Worm (Caenorhabditis elegans) whole organism, early embryonic: ENCODE results near the gene F16B4.6.

Experiments used
- B0310.2 ChIP-seq: sonication (generic microtip); optimal IDR thresholded peaks from 2 replicates; lab custom pipeline; 2016; ENCODE audit warnings: mild to moderate bottlenecking, missing genetic modification characterization, missing compliant biosample characterization
- aly-1 ChIP-seq: sonication (generic microtip); optimal IDR thresholded peaks from 2 replicates; lab custom pipeline; 2016; ENCODE audit warnings: missing genetic modification characterization, missing compliant biosample characterization
- ama-1 ChIP-seq: fragments of 150-350 bp; optimal IDR thresholded peaks from 2 replicates; lab custom pipeline; 2014
- ceh-36 ChIP-seq: sonication (generic microtip); optimal IDR thresholded peaks from 2 replicates; lab custom pipeline; 2016; ENCODE audit warnings: missing genetic modification characterization, inconsistent platforms, missing compliant biosample characterization
- ets-7 ChIP-seq: sonication (generic microtip); optimal IDR thresholded peaks from 2 replicates; lab custom pipeline; 2016; ENCODE audit warnings: missing genotype, missing genetic modification characterization, missing compliant biosample characterization
- flt-1 ChIP-seq: fragments of 200-800 bp; sonication (Bioruptor generic); IDR thresholded peaks from 2 replicates; pipeline ENCODE4 v1.3.6; 2022; ENCODE audit warnings: missing genetic modification characterization, missing compliant biosample characterization
- hmbx-1 ChIP-seq: sonication (generic microtip); optimal IDR thresholded peaks from 2 replicates; lab custom pipeline; 2016; ENCODE audit warnings: mild to moderate bottlenecking, missing genetic modification characterization, missing compliant biosample characterization
- hmg-4 ChIP-seq: fragments of 200-800 bp; sonication (Bioruptor generic); optimal IDR thresholded peaks from 2 replicates; lab custom pipeline; 2018; ENCODE audit warnings: mild to moderate bottlenecking, missing genetic modification characterization, missing compliant biosample characterization
- hnd-1 ChIP-seq: sonication (generic microtip); optimal IDR thresholded peaks from 2 replicates; lab custom pipeline; 2016; ENCODE audit warnings: missing genetic modification characterization, missing compliant biosample characterization
- pes-1 ChIP-seq: fragments of 200-800 bp; sonication (Bioruptor generic); IDR thresholded peaks from 2 replicates; pipeline ENCODE4 v1.3.6; 2022; ENCODE audit warnings: missing genetic modification reagents, missing genetic modification characterization, missing compliant biosample characterization
- scrt-1 ChIP-seq: fragments of 200-800 bp; sonication (Bioruptor generic); IDR thresholded peaks from 2 replicates; pipeline ENCODE4 v1.3.6; 2022; ENCODE audit warnings: missing genetic modification characterization, missing compliant biosample characterization
- sea-1 ChIP-seq: fragments of 200-800 bp; sonication (Bioruptor generic); conservative IDR thresholded peaks from 2 replicates; pipeline ENCODE4 v1.3.6; 2022; ENCODE audit warnings: missing genetic modification characterization, missing compliant biosample characterization
- tbx-37 ChIP-seq: fragments of 200-800 bp; sonication (Bioruptor generic); conservative IDR thresholded peaks from 2 replicates; pipeline ENCODE4 v1.3.6; 2022; ENCODE audit warnings: missing genetic modification reagents, missing genetic modification characterization, missing compliant biosample characterization

DNA sequence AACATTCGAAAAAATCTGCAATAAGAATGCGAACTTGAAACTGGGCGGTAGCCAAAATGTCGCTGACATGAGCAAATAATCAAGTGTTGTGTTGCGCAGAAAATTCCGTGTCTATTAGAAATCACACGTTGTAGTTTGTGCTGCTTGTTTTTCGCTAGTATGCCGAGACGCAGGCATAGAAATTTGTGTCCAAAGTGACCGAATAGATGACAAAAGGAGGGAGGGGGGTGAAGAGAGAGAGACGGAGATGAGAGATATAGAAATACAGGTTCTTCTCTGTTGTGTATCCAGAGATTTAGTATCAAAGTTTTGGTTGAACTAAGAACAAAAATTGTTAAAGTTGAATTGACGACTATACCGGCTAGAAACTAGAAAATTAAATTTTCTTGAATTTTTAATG is 40.3 kb downstream of the F16B4.6 start:
- TF ChIP-seq B0310.2 (tag; lab: Kevin White, UChicago): no peak
- no peak for TF ChIP-seq pes-1 (GFP tag; lab: Robert Waterston, UW)
- no peak for TF ChIP-seq sea-1
- TF ChIP-seq aly-1 (tag; lab: Kevin White, UChicago): no peak
- TF ChIP-seq ets-7 (tag; lab: Kevin White, UChicago): no peak
- TF ChIP-seq hnd-1 (tag; lab: Kevin White, UChicago): no peak
- no peak for TF ChIP-seq hmbx-1 (tag; lab: Kevin White, UChicago)
- TF ChIP-seq ama-1 (lab: Kevin White, UChicago): no peak
- no peak for TF ChIP-seq tbx-37
- no peak for TF ChIP-seq flt-1
- no peak for TF ChIP-seq ceh-36 (tag; lab: Kevin White, UChicago)
- TF ChIP-seq scrt-1 (GFP tag; lab: Robert Waterston, UW): no peak
- TF ChIP-seq hmg-4 (GFP tag; lab: Kevin White, UChicago): no peak
